Worm (Caenorhabditis elegans) whole organism, young adult: Measurements from ENCODE around the gene ZK1098.9.
A peak's percentile ranks its signal among the peaks of the same experiment; 100 is the strongest.

ENCODE experiments used
- B0035.1 ChIP-seq: sonication (generic microtip); optimal IDR thresholded peaks from 2 replicates; lab custom pipeline; 2016; ENCODE audit warnings: missing genetic modification characterization, mild to moderate bottlenecking, missing compliant biosample characterization, missing genotype, missing genetic modification reagents
- D2030.7 ChIP-seq: fragments of 200-800 bp; sonication (Bioruptor generic); IDR thresholded peaks from 2 replicates; pipeline ENCODE4 v1.3.6; 2022; ENCODE audit warnings: missing genetic modification reagents, missing genetic modification characterization, missing compliant biosample characterization
- F49E8.2 ChIP-seq: sonication (generic microtip); optimal IDR thresholded peaks from 3 replicates; lab custom pipeline; 2017; ENCODE audit warnings: missing genetic modification characterization, mild to moderate bottlenecking, missing compliant biosample characterization, antibody characterized with exemption, moderate library complexity; ENCODE audit not compliant: insufficient read depth
- F55B11.4 ChIP-seq: sonication (generic microtip); optimal IDR thresholded peaks from 2 replicates; lab custom pipeline; 2016; ENCODE audit warnings: missing compliant biosample characterization, missing genetic modification characterization, borderline replicate concordance; ENCODE audit not compliant: insufficient read depth
- T07F8.4 ChIP-seq: sonication (generic microtip); optimal IDR thresholded peaks from 2 replicates; lab custom pipeline; 2016; ENCODE audit warnings: mild to moderate bottlenecking, missing genetic modification characterization, moderate library complexity, missing compliant biosample characterization
- T26A5.8 ChIP-seq: sonication (generic microtip); optimal IDR thresholded peaks from 2 replicates; lab custom pipeline; 2016; ENCODE audit warnings: missing genetic modification characterization, missing compliant biosample characterization
- Y53G8AR.9 ChIP-seq: fragments of 200-800 bp; sonication (Bioruptor generic); conservative IDR thresholded peaks from 2 replicates; pipeline ENCODE4 v1.3.6; 2022; ENCODE audit warnings: missing genetic modification reagents, missing genetic modification characterization, missing compliant biosample characterization
- Y79H2A.3 ChIP-seq: fragments of 200-800 bp; sonication (Bioruptor generic); conservative IDR thresholded peaks from 2 replicates; pipeline ENCODE4 v1.3.6; 2022; ENCODE audit warnings: missing genetic modification reagents, missing genetic modification characterization, missing compliant biosample characterization
- akir-1 ChIP-seq: fragments of 200-800 bp; sonication (Bioruptor generic); optimal IDR thresholded peaks from 2 replicates; lab custom pipeline; 2018; ENCODE audit warnings: mild to moderate bottlenecking, missing genetic modification characterization, moderate library complexity, missing compliant biosample characterization
- aptf-2 ChIP-seq: fragments of 200-800 bp; sonication (Bioruptor generic); conservative IDR thresholded peaks from 2 replicates; pipeline ENCODE4 v1.3.6; 2022; ENCODE audit warnings: missing genetic modification reagents, missing genetic modification characterization, missing compliant biosample characterization
- atf-7 ChIP-seq: sonication (generic microtip); optimal IDR thresholded peaks from 2 replicates; lab custom pipeline; 2017; ENCODE audit warnings: mild to moderate bottlenecking, missing genetic modification characterization, missing compliant biosample characterization
- attf-5 ChIP-seq: fragments of 200-800 bp; sonication (Bioruptor generic); optimal IDR thresholded peaks from 2 replicates; lab custom pipeline; 2018; ENCODE audit warnings: mild to moderate bottlenecking, missing genetic modification characterization, missing compliant biosample characterization
- attf-6 ChIP-seq: fragments of 200-800 bp; sonication (Bioruptor generic); IDR thresholded peaks from 2 replicates; pipeline ENCODE4 v1.3.6; 2022; ENCODE audit warnings: missing genetic modification reagents, missing genetic modification characterization, missing compliant biosample characterization
- bed-1 ChIP-seq: fragments of 200-800 bp; sonication (Bioruptor generic); IDR thresholded peaks from 2 replicates; pipeline ENCODE4 v1.3.6; 2022; ENCODE audit warnings: missing genetic modification reagents, missing genetic modification characterization, missing compliant biosample characterization
- cebp-1 ChIP-seq, 2 experiments: fragments of 200-800 bp in 1 of 2; sonication (Bioruptor generic) in 1 of 2; sonication (generic microtip) in 1 of 2; IDR thresholded peaks in 1 of 2; optimal IDR thresholded peaks in 1 of 2; 2 replicates each; pipeline versions ENCODE4 v1.3.6 to Lab custom; 2017 to 2022; ENCODE audit warnings: missing compliant biosample characterization in 2 of 2, missing genetic modification characterization in 2 of 2, mild to moderate bottlenecking in 1 of 2, missing genetic modification reagents in 1 of 2, moderate library complexity in 1 of 2
- ceh-27 ChIP-seq: fragments of 200-800 bp; sonication (Bioruptor generic); optimal IDR thresholded peaks from 2 replicates; lab custom pipeline; 2018; ENCODE audit warnings: mild to moderate bottlenecking, missing genetic modification characterization, moderate library complexity, missing compliant biosample characterization
- ceh-58 ChIP-seq: fragments of 200-800 bp; sonication (Bioruptor generic); IDR thresholded peaks from 2 replicates; pipeline ENCODE4 v1.3.6; 2022; ENCODE audit warnings: missing genetic modification characterization, missing compliant biosample characterization
- ceh-79 ChIP-seq: sonication (generic microtip); optimal IDR thresholded peaks from 2 replicates; lab custom pipeline; 2017; ENCODE audit warnings: mild to moderate bottlenecking, missing genetic modification characterization, missing compliant biosample characterization
- die-1 ChIP-seq: sonication (generic microtip); optimal IDR thresholded peaks from 2 replicates; lab custom pipeline; 2016; ENCODE audit warnings: missing genotype, mild to moderate bottlenecking, missing genetic modification characterization, missing compliant biosample characterization
- fkh-3 ChIP-seq: sonication (generic microtip); optimal IDR thresholded peaks from 2 replicates; lab custom pipeline; 2016; ENCODE audit warnings: mild to moderate bottlenecking, missing genetic modification characterization, missing compliant biosample characterization
- hlh-26 ChIP-seq: fragments of 200-800 bp; sonication (Bioruptor generic); conservative IDR thresholded peaks from 2 replicates; pipeline ENCODE4 v1.3.6; 2022; ENCODE audit warnings: missing genetic modification reagents, missing genetic modification characterization, missing compliant biosample characterization
- hmg-1.2 ChIP-seq: fragments of 200-800 bp; sonication (Bioruptor generic); IDR thresholded peaks from 2 replicates; pipeline ENCODE4 v1.3.6; 2022; ENCODE audit warnings: missing genetic modification reagents, missing genetic modification characterization, missing compliant biosample characterization
- hmg-20 ChIP-seq: fragments of 200-800 bp; sonication (Bioruptor generic); IDR thresholded peaks from 2 replicates; pipeline ENCODE4 v1.3.6; 2022; ENCODE audit warnings: missing genetic modification reagents, missing genetic modification characterization, missing compliant biosample characterization
- hrde-1 ChIP-seq: sonication (generic microtip); optimal IDR thresholded peaks from 2 replicates; lab custom pipeline; 2016; ENCODE audit warnings: missing genetic modification characterization, mild to moderate bottlenecking, missing compliant biosample characterization, moderate library complexity, missing genotype, missing genetic modification reagents, borderline replicate concordance
- lin-26 ChIP-seq: fragments of 200-800 bp; sonication (Bioruptor generic); IDR thresholded peaks from 2 replicates; pipeline ENCODE4 v1.3.6; 2022; ENCODE audit warnings: missing genetic modification reagents, missing genetic modification characterization, missing compliant biosample characterization
- lin-35 ChIP-seq, 3 experiments: fragments of 150-350 bp in 2 of 3; sonication (generic microtip) in 1 of 3; optimal IDR thresholded peaks; 2 replicates each; lab custom pipeline; 2014 to 2018; ENCODE audit warnings: missing biosample characterization in 3 of 3, missing genetic modification characterization in 3 of 3, missing genetic modification reagents in 3 of 3
- lin-40 ChIP-seq: sonication (generic microtip); optimal IDR thresholded peaks from 2 replicates; lab custom pipeline; 2016; ENCODE audit warnings: missing genetic modification characterization, mild to moderate bottlenecking, missing compliant biosample characterization, missing genotype, missing genetic modification reagents
- lin-54 ChIP-seq: fragments of 200-800 bp; sonication (Bioruptor generic); optimal IDR thresholded peaks from 2 replicates; lab custom pipeline; 2018; ENCODE audit warnings: mild to moderate bottlenecking, missing genetic modification characterization, missing compliant biosample characterization
- madf-10 ChIP-seq: sonication (generic microtip); optimal IDR thresholded peaks from 2 replicates; lab custom pipeline; 2016; ENCODE audit warnings: mild to moderate bottlenecking, missing genetic modification characterization, missing compliant biosample characterization
- mel-28 ChIP-seq: sonication (generic microtip); optimal IDR thresholded peaks from 2 replicates; lab custom pipeline; 2016; ENCODE audit warnings: borderline replicate concordance, mild to moderate bottlenecking, missing genetic modification characterization, missing compliant biosample characterization
- nhr-27 ChIP-seq: fragments of 200-800 bp; sonication (Bioruptor generic); optimal IDR thresholded peaks from 2 replicates; lab custom pipeline; 2018; ENCODE audit warnings: mild to moderate bottlenecking, missing genetic modification characterization, moderate library complexity, missing compliant biosample characterization
- nhr-80 ChIP-seq: sonication (generic microtip); optimal IDR thresholded peaks from 2 replicates; lab custom pipeline; 2016; ENCODE audit warnings: missing genetic modification characterization, missing compliant biosample characterization
- pha-4 ChIP-seq: fragments of 150-350 bp; sonication (generic microtip); optimal IDR thresholded peaks from 2 replicates; lab custom pipeline; 2014; ENCODE audit warnings: missing biosample characterization, missing genetic modification reagents, missing genetic modification characterization
- rec-8 ChIP-seq, 2 experiments: sonication (generic microtip); optimal IDR thresholded peaks; 2 replicates each; lab custom pipeline; 2016; ENCODE audit warnings: mild to moderate bottlenecking in 2 of 2, missing genetic modification characterization in 2 of 2, missing genetic modification reagents in 2 of 2, missing genotype in 2 of 2, missing biosample characterization in 1 of 2, missing compliant biosample characterization in 1 of 2, moderate library complexity in 1 of 2
- rpc-1 ChIP-seq, 2 experiments: fragments of 150-350 bp in 1 of 2; sonication (generic microtip) in 1 of 2; optimal IDR thresholded peaks; 2 replicates each; lab custom pipeline; 2014 to 2018; ENCODE audit warnings: missing biosample characterization in 1 of 2, missing genetic modification characterization in 1 of 2, missing genetic modification reagents in 1 of 2, missing genotype in 1 of 2
- tlf-1 ChIP-seq: fragments of 200-800 bp; sonication (Bioruptor generic); optimal IDR thresholded peaks from 2 replicates; lab custom pipeline; 2018; ENCODE audit warnings: mild to moderate bottlenecking, missing genetic modification characterization, missing compliant biosample characterization
- zim-3 ChIP-seq: sonication (generic microtip); optimal IDR thresholded peaks from 2 replicates; lab custom pipeline; 2017; ENCODE audit warnings: mild to moderate bottlenecking, missing genetic modification characterization, moderate library complexity, missing compliant biosample characterization
- ztf-18 ChIP-seq: sonication (generic microtip); optimal IDR thresholded peaks from 2 replicates; lab custom pipeline; 2016; ENCODE audit warnings: missing genotype, mild to moderate bottlenecking, missing genetic modification characterization, missing compliant biosample characterization
- ztf-22 ChIP-seq: fragments of 200-800 bp; sonication (Bioruptor generic); optimal IDR thresholded peaks from 2 replicates; lab custom pipeline; 2018; ENCODE audit warnings: mild to moderate bottlenecking, missing genetic modification characterization, moderate library complexity, missing compliant biosample characterization
- ztf-25 ChIP-seq: fragments of 200-800 bp; sonication (Bioruptor generic); IDR thresholded peaks from 2 replicates; pipeline ENCODE4 v1.3.6; 2022; ENCODE audit warnings: missing genetic modification reagents, missing genetic modification characterization, missing compliant biosample characterization
- ztf-28 ChIP-seq: fragments of 200-800 bp; sonication (Bioruptor generic); IDR thresholded peaks from 2 replicates; pipeline ENCODE4 v1.3.6; 2022; ENCODE audit warnings: missing genetic modification reagents, missing genetic modification characterization, missing compliant biosample characterization
- ztf-3 ChIP-seq: fragments of 200-800 bp; sonication (Bioruptor generic); optimal IDR thresholded peaks from 2 replicates; lab custom pipeline; 2018; ENCODE audit warnings: mild to moderate bottlenecking, missing genetic modification characterization, missing compliant biosample characterization

ZK1098.9 gene

ce11 chrIII:9544125-9544524 lies at the start of gene ZK1098.9:
TSS of gene ZK1098.9 (plus strand) at chrIII:9544425.
- TF ChIP-seq B0035.1 (tag; lab: Kevin White, UChicago) (no peak), D2030.7 (GFP tag; lab: Robert Waterston, UW) (no peak), nhr-27 (tag; lab: Kevin White, UChicago) (no peak), bed-1 (GFP tag; lab: Robert Waterston, UW) (no peak), F49E8.2 (no peak)

ce11 chrIII:9496083-9496482 lies 48.1 kb upstream of the ZK1098.9 start:
- TF ChIP-seq ztf-3 (GFP tag; lab: Kevin White, UChicago): no peak
- TF ChIP-seq madf-10 (tag; lab: Kevin White, UChicago): no peak
- no peak for TF ChIP-seq zim-3
- TF ChIP-seq ztf-22: no peak
- no peak for TF ChIP-seq akir-1 (GFP tag; lab: Kevin White, UChicago)
- TF ChIP-seq aptf-2: no peak
- no peak for TF ChIP-seq lin-40 (tag; lab: Kevin White, UChicago)
- no peak for TF ChIP-seq lin-26
- TF ChIP-seq mel-28 (tag; lab: Kevin White, UChicago): no peak
- TF ChIP-seq, all 124 proteins: peak for 0

- TF ChIP-seq T07F8.4: no peak
- no peak for TF ChIP-seq ztf-18 (tag; lab: Kevin White, UChicago)
- no peak for TF ChIP-seq hmg-20 (GFP tag; lab: Robert Waterston, UW)
- no peak for TF ChIP-seq ztf-25
- TF ChIP-seq F55B11.4 (tag; lab: Kevin White, UChicago): no peak
- TF ChIP-seq tlf-1: no peak
- no peak for TF ChIP-seq ztf-28 (GFP tag; lab: Robert Waterston, UW)
- TF ChIP-seq lin-35 (GFP tag; optimal IDR thresholded peaks at IDR 0.05; lab: Kevin White, UChicago): no peak
- no peak for TF ChIP-seq ceh-58 (GFP tag; lab: Robert Waterston, UW)
- no peak for TF ChIP-seq hlh-26 (GFP tag; lab: Robert Waterston, UW)
Measured at ce11 chrIII:9497412-9497811, 46.8 kb upstream of the ZK1098.9 start.

ce11 chrIII:9500267-9500666 lies 44.0 kb upstream of the ZK1098.9 start, which contains the start of gene sod-4:
TSS of gene sod-4 (minus strand) at chrIII:9500375.
- no peak for TF ChIP-seq attf-6 (GFP tag; lab: Robert Waterston, UW)
- no peak for TF ChIP-seq ceh-79 (tag; lab: Kevin White, UChicago)
- no peak for TF ChIP-seq ztf-18 (tag; lab: Kevin White, UChicago)
- no peak for TF ChIP-seq ceh-27 (GFP tag; lab: Kevin White, UChicago)
- no peak for TF ChIP-seq fkh-3
- TF ChIP-seq Y53G8AR.9 (GFP tag; lab: Robert Waterston, UW): no peak
- TF ChIP-seq nhr-80 (tag; lab: Kevin White, UChicago): peak; percentile 47
- no peak for TF ChIP-seq atf-7 (tag; lab: Kevin White, UChicago)
- TF ChIP-seq die-1 (tag; lab: Kevin White, UChicago): no peak
- TF ChIP-seq attf-5 (GFP tag; lab: Kevin White, UChicago): peak; percentile 12
- no peak for TF ChIP-seq ztf-28 (GFP tag; lab: Robert Waterston, UW)
- no peak for TF ChIP-seq lin-54 (GFP tag; lab: Kevin White, UChicago)
- no peak for TF ChIP-seq T26A5.8
- no peak for TF ChIP-seq rec-8 (tag; optimal IDR thresholded peaks at IDR 0.05; lab: Kevin White, UChicago)
- no peak for TF ChIP-seq rpc-1 (optimal IDR thresholded peaks at IDR 0.05; lab: Kevin White, UChicago)
- TF ChIP-seq rpc-1 (tag; optimal IDR thresholded peaks at IDR 0.05; lab: Kevin White, UChicago): no peak
- no peak for TF ChIP-seq pha-4 (tag; lab: Kevin White, UChicago)
- no peak for TF ChIP-seq hrde-1
- peak; percentile 45; the same call in 1 of the 2 replicates for TF ChIP-seq hmg-1.2
- TF ChIP-seq hmg-20 (GFP tag; lab: Robert Waterston, UW): no peak
- TF ChIP-seq Y79H2A.3 (GFP tag; lab: Robert Waterston, UW): no peak
- no peak for TF ChIP-seq cebp-1 (GFP tag; IDR thresholded peaks at IDR 0.05; lab: Robert Waterston, UW)
- TF ChIP-seq cebp-1 (tag; optimal IDR thresholded peaks at IDR 0.05; lab: Kevin White, UChicago): peak; percentile 25
